Worm (Caenorhabditis elegans): ENCODE measurements around the gene F19F10.11.

Gene F19F10.11

DNA sequence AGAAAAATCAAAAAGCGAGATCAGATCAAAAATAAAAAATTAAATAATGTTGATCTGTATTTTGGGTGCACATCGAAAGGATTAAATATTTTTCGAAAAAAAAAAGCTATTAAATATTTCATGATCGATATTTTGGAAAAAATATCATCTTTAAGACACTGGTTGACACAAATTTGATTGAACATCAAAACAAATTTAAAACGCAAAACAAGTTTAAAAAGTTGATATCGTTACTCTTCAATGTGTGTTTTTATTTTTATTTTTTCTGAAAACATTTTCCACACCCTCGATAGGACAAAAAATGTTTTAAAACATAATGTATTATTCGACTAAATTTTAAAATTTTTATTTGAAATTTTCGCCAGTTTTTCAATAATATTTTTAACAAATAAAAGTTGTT, 49.5 kb downstream of the F19F10.11 start, which contains the start of gene C54F6.12 (continued):
- TF ChIP-seq ZK185.1 (tag; optimal IDR thresholded peaks at IDR 0.05; ENCODE audit: poor library complexity, severe bottlenecking) = no peak

DNA sequence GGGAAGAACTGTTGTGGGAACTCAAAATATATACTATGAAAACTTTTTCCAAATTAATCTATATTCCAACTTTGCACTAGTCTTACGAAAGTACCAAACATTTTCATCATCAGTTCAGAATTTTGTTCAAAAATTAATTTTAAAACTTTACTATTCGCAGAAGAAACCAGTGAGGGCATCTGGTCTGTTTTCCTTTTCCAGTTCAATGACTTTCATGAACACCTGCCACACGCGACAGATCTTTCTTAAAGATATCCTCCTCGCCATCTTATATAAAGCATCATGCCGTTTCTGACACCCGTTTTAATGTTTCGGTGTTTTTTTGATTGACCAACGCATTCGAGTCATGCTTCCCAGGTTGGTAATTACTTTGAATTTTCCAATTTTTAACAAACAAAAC, 54.6 kb downstream of the F19F10.11 start, which contains the start of gene C54F6.3:
C54F6.3 (plus strand) TSS at position 301 of the 400 bp plus-strand sequence.
- TF ChIP-seq akir-1 (GFP tag; optimal IDR thresholded peaks at IDR 0.05) (no peak), ceh-91 (GFP tag; IDR thresholded peaks at IDR 0.05) (no peak), lag-1 (GFP tag; IDR thresholded peaks at IDR 0.05) (no peak), egrh-3 (GFP tag; IDR thresholded peaks at IDR 0.05) (no peak), attf-6 (GFP tag; IDR thresholded peaks at IDR 0.05) (no peak), lin-54 (GFP tag; optimal IDR thresholded peaks at IDR 0.05) (no peak), F57A8.1 (GFP tag; optimal IDR thresholded peaks at IDR 0.05) (no peak), tbp1 (GFP tag; optimal IDR thresholded peaks at IDR 0.05) (no peak), F33H1.4 (GFP tag; IDR thresholded peaks at IDR 0.05) (no peak), Y67H2A.10 (GFP tag; conservative IDR thresholded peaks at IDR 0.05) (no peak), lir-1 (GFP tag; conservative IDR thresholded peaks at IDR 0.05) (no peak), snpc-1.1 (tag; optimal IDR thresholded peaks at IDR 0.05; ENCODE audit: insufficient read depth) (no peak), gei-17 (GFP tag; optimal IDR thresholded peaks at IDR 0.05) (no peak), fkh-3 (tag; optimal IDR thresholded peaks at IDR 0.05) (no peak), ekl-4 (GFP tag; IDR thresholded peaks at IDR 0.05) (no peak), nfyb-1 (GFP tag; IDR thresholded peaks at IDR 0.05) (no peak), zfh-2 (GFP tag; conservative IDR thresholded peaks at IDR 0.05) (no peak)

Data from whole organism, young adult.